Fruit fly (Drosophila melanogaster) whole organism, embryonic: Measurements from ENCODE around the gene Cad99C.

Experiments
- ATbp ChIP-seq: fragments of 200-800 bp; sonication (Bioruptor generic); optimal IDR thresholded peaks from 2 replicates; lab custom pipeline; 2017; ENCODE audit warnings: missing biosample characterization, mild to moderate bottlenecking, missing genetic modification characterization, missing genetic modification reagents
- B-H2 ChIP-seq: fragments of 200-800 bp; sonication (Bioruptor generic); optimal IDR thresholded peaks from 2 replicates; lab custom pipeline; 2018; ENCODE audit warnings: missing biosample characterization, mild to moderate bottlenecking, missing genetic modification characterization
- CG12744 ChIP-seq: fragments of 200-800 bp; sonication (Bioruptor generic); optimal IDR thresholded peaks from 2 replicates; lab custom pipeline; 2016; ENCODE audit warnings: missing biosample characterization, missing genetic modification characterization
- CG13287 ChIP-seq: fragments of 200-800 bp; sonication (Bioruptor generic); IDR thresholded peaks from 2 replicates; pipeline ENCODE4 v1.3.6; 2022; ENCODE audit warnings: missing biosample characterization, missing genetic modification characterization; ENCODE audit not compliant: partially characterized antibody
- CG2120 ChIP-seq: fragments of 200-800 bp; sonication (Bioruptor generic); optimal IDR thresholded peaks from 3 replicates; lab custom pipeline; 2016; ENCODE audit warnings: missing biosample characterization, missing genetic modification characterization
- CG31441 ChIP-seq: fragments of 200-800 bp; sonication (Bioruptor generic); IDR thresholded peaks from 2 replicates; pipeline ENCODE4 v1.3.6; 2022; ENCODE audit warnings: missing biosample characterization, missing genetic modification characterization
- CG3281 ChIP-seq: fragments of 200-800 bp; sonication (Bioruptor generic); optimal IDR thresholded peaks from 3 replicates; lab custom pipeline; 2017; ENCODE audit warnings: missing biosample characterization, mild to moderate bottlenecking, missing genetic modification characterization
- CG33213 ChIP-seq: fragments of 200-800 bp; sonication (Bioruptor generic); optimal IDR thresholded peaks from 3 replicates; lab custom pipeline; 2016; ENCODE audit warnings: missing biosample characterization, missing genetic modification characterization
- CG42726 ChIP-seq: fragments of 200-800 bp; sonication (Bioruptor generic); IDR thresholded peaks from 2 replicates; pipeline ENCODE4 v1.3.6; 2022; ENCODE audit warnings: missing biosample characterization, missing genetic modification characterization; ENCODE audit not compliant: partially characterized antibody
- CG4328 ChIP-seq: fragments of 200-800 bp; sonication (Bioruptor generic); optimal IDR thresholded peaks from 3 replicates; lab custom pipeline; 2017; ENCODE audit warnings: missing biosample characterization, missing genetic modification reagents, missing genetic modification characterization
- CG4854 ChIP-seq: fragments of 200-800 bp; sonication (Bioruptor generic); optimal IDR thresholded peaks from 2 replicates; lab custom pipeline; 2016; ENCODE audit warnings: missing biosample characterization, missing genetic modification characterization, inconsistent platforms
- CG5245 ChIP-seq: fragments of 200-800 bp; sonication (Bioruptor generic); optimal IDR thresholded peaks from 3 replicates; lab custom pipeline; 2016; ENCODE audit warnings: missing biosample characterization, missing genetic modification characterization
- CG5953 ChIP-seq: fragments of 200-800 bp; sonication (Bioruptor generic); IDR thresholded peaks from 2 replicates; pipeline ENCODE4 v1.3.6; 2022; ENCODE audit warnings: missing biosample characterization, missing genetic modification characterization
- CG6175 ChIP-seq: fragments of 200-800 bp; sonication (Bioruptor generic); IDR thresholded peaks from 3 replicates; pipeline ENCODE4 v1.3.6; 2022; ENCODE audit warnings: missing biosample characterization, missing genetic modification characterization
- CG6272 ChIP-seq: fragments of 200-800 bp; sonication (Bioruptor generic); IDR thresholded peaks from 2 replicates; pipeline ENCODE4 v1.3.6; 2022; ENCODE audit warnings: missing biosample characterization, missing genetic modification characterization
- CG6689 ChIP-seq: fragments of 200-800 bp; sonication (Bioruptor generic); IDR thresholded peaks from 2 replicates; pipeline ENCODE4 v1.3.6; 2022; ENCODE audit warnings: missing biosample characterization, missing genetic modification characterization
- CG6791 ChIP-seq: fragments of 200-800 bp; sonication (Bioruptor generic); IDR thresholded peaks from 3 replicates; pipeline ENCODE4 v1.3.6; 2022; ENCODE audit warnings: missing biosample characterization, missing genetic modification characterization; ENCODE audit not compliant: partially characterized antibody
- Dbx ChIP-seq: fragments of 200-800 bp; sonication (Bioruptor generic); IDR thresholded peaks from 3 replicates; pipeline ENCODE4 v1.3.6; 2022; ENCODE audit warnings: missing biosample characterization, missing genetic modification characterization
- Dref ChIP-seq: fragments of 200-800 bp; sonication (Bioruptor generic); IDR thresholded peaks from 2 replicates; pipeline ENCODE4 v1.3.6; 2022; ENCODE audit warnings: missing biosample characterization, missing genetic modification characterization
- E2f2 ChIP-seq: fragments of 200-800 bp; sonication (Bioruptor generic); IDR thresholded peaks from 2 replicates; pipeline ENCODE4 v1.3.6; 2022; ENCODE audit warnings: missing biosample characterization, missing genetic modification characterization
- Ets65A ChIP-seq: fragments of 200-800 bp; sonication (Bioruptor generic); peaks from one replicate; lab custom pipeline; 2016; ENCODE audit warnings: missing biosample characterization, missing genetic modification characterization
- Ets97D ChIP-seq: fragments of 200-800 bp; sonication (Bioruptor generic); optimal IDR thresholded peaks from 3 replicates; lab custom pipeline; 2016; ENCODE audit warnings: missing biosample characterization, missing genetic modification characterization
- Fer2 ChIP-seq: fragments of 200-800 bp; sonication (Bioruptor generic); optimal IDR thresholded peaks from 2 replicates; lab custom pipeline; 2018; ENCODE audit warnings: missing biosample characterization, mild to moderate bottlenecking, missing genetic modification characterization, moderate library complexity
- HLHmδ ChIP-seq: fragments of 200-800 bp; sonication (Bioruptor generic); optimal IDR thresholded peaks from 2 replicates; lab custom pipeline; 2018; ENCODE audit warnings: missing biosample characterization, mild to moderate bottlenecking, missing genetic modification characterization, moderate library complexity
- Hr3 ChIP-seq: fragments of 200-800 bp; sonication (Bioruptor generic); optimal IDR thresholded peaks from 3 replicates; lab custom pipeline; 2016; ENCODE audit warnings: missing biosample characterization, missing genetic modification characterization
- Mes4 ChIP-seq: fragments of 200-800 bp; sonication (Bioruptor generic); optimal IDR thresholded peaks from 2 replicates; lab custom pipeline; 2016; ENCODE audit warnings: missing biosample characterization, missing genetic modification characterization
- Nf-YC ChIP-seq: fragments of 200-800 bp; optimal IDR thresholded peaks from 3 replicates; lab custom pipeline; 2019; ENCODE audit warnings: missing biosample characterization, mild to moderate bottlenecking, missing genetic modification characterization, moderate library complexity
- NfI ChIP-seq: fragments of 200-800 bp; sonication (Bioruptor generic); optimal IDR thresholded peaks from 3 replicates; lab custom pipeline; 2018; ENCODE audit warnings: missing biosample characterization, mild to moderate bottlenecking, missing genetic modification characterization, moderate library complexity
- Scr ChIP-seq: fragments of 200-800 bp; sonication (Bioruptor generic); IDR thresholded peaks from 2 replicates; pipeline ENCODE4 v1.3.6; 2022; ENCODE audit warnings: missing biosample characterization, missing genetic modification characterization; ENCODE audit not compliant: partially characterized antibody
- ato ChIP-seq: fragments of 200-800 bp; sonication (Bioruptor generic); IDR thresholded peaks from 2 replicates; pipeline ENCODE4 v1.3.6; 2022; ENCODE audit warnings: missing biosample characterization, missing genetic modification characterization; ENCODE audit not compliant: partially characterized antibody
- bbx ChIP-seq: fragments of 200-800 bp; sonication (Bioruptor generic); IDR thresholded peaks from 2 replicates; pipeline ENCODE4 v1.3.6; 2022; ENCODE audit warnings: missing biosample characterization, missing genetic modification characterization; ENCODE audit not compliant: partially characterized antibody
- br ChIP-seq: fragments of >200 bp; optimal IDR thresholded peaks from 2 replicates; lab custom pipeline; 2017
- cas ChIP-seq: fragments of 200-800 bp; sonication (Bioruptor generic); IDR thresholded peaks from 2 replicates; pipeline ENCODE4 v1.3.6; 2022; ENCODE audit warnings: missing biosample characterization, missing genetic modification characterization
- dmrt99B ChIP-seq: fragments of 200-800 bp; sonication (Bioruptor generic); optimal IDR thresholded peaks from 2 replicates; lab custom pipeline; 2018; ENCODE audit warnings: missing biosample characterization, mild to moderate bottlenecking, missing genetic modification characterization, moderate library complexity
- dpn ChIP-seq, 2 experiments: fragments of 200-800 bp; sonication (Bioruptor generic); optimal IDR thresholded peaks; 3 replicates each; lab custom pipeline; 2016; ENCODE audit warnings: missing biosample characterization in 2 of 2, missing genetic modification characterization in 2 of 2
- grau ChIP-seq: fragments of 200-800 bp; optimal IDR thresholded peaks from 3 replicates; lab custom pipeline; 2019; ENCODE audit warnings: missing biosample characterization, mild to moderate bottlenecking, missing genetic modification characterization, moderate library complexity
- gsb-n ChIP-seq: fragments of 200-800 bp; sonication (Bioruptor generic); optimal IDR thresholded peaks from 3 replicates; lab custom pipeline; 2018; ENCODE audit warnings: missing biosample characterization, mild to moderate bottlenecking, missing genetic modification characterization
- hbn ChIP-seq: fragments of 200-800 bp; sonication (Bioruptor generic); IDR thresholded peaks from 2 replicates; pipeline ENCODE4 v1.3.6; 2022; ENCODE audit warnings: missing biosample characterization, missing genetic modification characterization; ENCODE audit not compliant: partially characterized antibody
- inv ChIP-seq: fragments of 200-800 bp; sonication (Bioruptor generic); IDR thresholded peaks from 2 replicates; pipeline ENCODE4 v1.3.6; 2022; ENCODE audit warnings: missing biosample characterization, missing genetic modification characterization; ENCODE audit not compliant: partially characterized antibody
- kay ChIP-seq: fragments of 200-800 bp; sonication (Bioruptor generic); optimal IDR thresholded peaks from 2 replicates; lab custom pipeline; 2016; ENCODE audit warnings: missing biosample characterization, missing genetic modification characterization
- ken ChIP-seq: fragments of 200-800 bp; sonication (Bioruptor generic); IDR thresholded peaks from 3 replicates; pipeline ENCODE4 v1.3.6; 2022; ENCODE audit warnings: missing biosample characterization, missing genetic modification characterization
- mam ChIP-seq: fragments of 200-800 bp; sonication (Bioruptor generic); optimal IDR thresholded peaks from 3 replicates; lab custom pipeline; 2016; ENCODE audit warnings: missing biosample characterization, missing genetic modification characterization
- mld ChIP-seq: fragments of 200-800 bp; sonication (Bioruptor generic); IDR thresholded peaks from 3 replicates; pipeline ENCODE4 v1.3.6; 2022; ENCODE audit warnings: missing biosample characterization, missing genetic modification characterization; ENCODE audit not compliant: partially characterized antibody
- otp ChIP-seq: fragments of 200-800 bp; sonication (Bioruptor generic); IDR thresholded peaks from 3 replicates; pipeline ENCODE4, ENCODE4 v1.3.6; 2022; ENCODE audit warnings: missing biosample characterization, missing genetic modification characterization
- pfk ChIP-seq: fragments of 200-800 bp; sonication (Bioruptor generic); optimal IDR thresholded peaks from 2 replicates; lab custom pipeline; 2018; ENCODE audit warnings: missing biosample characterization, mild to moderate bottlenecking, missing genetic modification characterization, moderate library complexity
- pros ChIP-seq: fragments of 200-800 bp; sonication (Bioruptor generic); optimal IDR thresholded peaks from 3 replicates; lab custom pipeline; 2019; ENCODE audit warnings: missing biosample characterization, mild to moderate bottlenecking, missing genetic modification characterization, moderate library complexity
- pzg ChIP-seq: fragments of 200-800 bp; sonication (Bioruptor generic); optimal IDR thresholded peaks from 3 replicates; lab custom pipeline; 2018; ENCODE audit warnings: missing biosample characterization, mild to moderate bottlenecking, missing genetic modification characterization, moderate library complexity
- tin ChIP-seq: fragments of 200-800 bp; sonication (Bioruptor generic); optimal IDR thresholded peaks from 3 replicates; lab custom pipeline; 2016; ENCODE audit warnings: missing biosample characterization, missing genetic modification characterization
- usp ChIP-seq: fragments of >200 bp; optimal IDR thresholded peaks from 2 replicates; lab custom pipeline; 2017; ENCODE audit warnings: missing biosample characterization, missing genetic modification characterization

Cad99C gene

DNA sequence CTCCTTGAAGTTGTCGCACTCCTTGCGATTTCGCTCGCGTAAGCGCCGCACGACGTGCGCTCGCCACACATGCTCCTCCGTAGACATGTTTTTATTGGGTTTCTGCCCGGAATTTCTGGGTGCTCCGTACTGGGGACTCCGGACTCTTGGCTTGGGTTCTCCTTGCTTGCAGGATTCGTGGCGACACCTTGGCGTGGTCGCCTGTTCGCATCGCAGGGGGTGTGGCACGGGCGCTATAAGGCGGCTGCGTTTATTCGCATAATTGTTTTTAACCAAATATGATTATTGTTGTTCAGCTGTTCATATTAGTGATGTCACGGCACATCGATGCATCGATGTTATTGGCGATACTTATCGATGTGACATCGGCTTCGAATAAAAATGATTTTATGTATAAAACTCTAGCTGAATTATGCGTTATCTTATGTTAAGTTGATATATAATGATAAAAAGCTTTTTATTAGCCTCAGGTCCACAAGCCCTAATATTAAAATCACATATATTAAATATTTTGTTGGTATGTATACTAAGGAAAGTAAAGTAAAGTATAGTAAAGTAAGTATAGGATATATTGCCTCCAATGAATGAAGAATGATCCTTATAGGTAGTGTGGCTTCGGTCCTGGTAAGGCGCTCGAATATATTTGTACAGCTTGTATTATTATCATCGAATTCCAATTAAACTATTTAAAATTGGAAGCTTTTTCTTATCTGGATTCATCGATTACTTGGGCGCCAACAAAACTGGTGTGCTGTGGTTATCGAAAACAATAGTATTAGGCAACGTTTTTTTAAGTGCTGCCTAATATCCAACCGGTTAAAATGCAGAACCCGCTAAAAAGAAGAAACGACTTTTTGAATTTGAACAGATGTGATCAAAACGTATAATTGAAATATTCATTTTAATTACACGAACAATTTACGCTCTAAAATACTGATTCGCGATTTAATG lies 6.4 kb upstream of the Cad99C start, which contains the start of gene Atg16 (continued):
- TF ChIP-seq Ets97D (GFP tag; lab: Kevin White, UChicago): peak; percentile 22
- TF ChIP-seq Dref (GFP tag; lab: Robert Waterston, UW): peak; percentile 82
- no peak for TF ChIP-seq gsb-n (tag; lab: Kevin White, UChicago)
- TF ChIP-seq pfk (GFP tag; lab: Kevin White, UChicago): no peak
- TF ChIP-seq CG3281 (GFP tag; lab: Kevin White, UChicago): no peak
- no peak for TF ChIP-seq Dbx
- no peak for TF ChIP-seq CG6689
- peak; percentile 93 for TF ChIP-seq inv (GFP tag; lab: Robert Waterston, UW)
- TF ChIP-seq mam (GFP tag; lab: Kevin White, UChicago): no peak
- no peak for TF ChIP-seq ATbp (GFP tag; lab: Kevin White, UChicago)
- TF ChIP-seq B-H2 (GFP tag; lab: Kevin White, UChicago): no peak
- no peak for TF ChIP-seq br (lab: Kevin White, UChicago)
- no peak for TF ChIP-seq otp (GFP tag; lab: Robert Waterston, UW)
- peak; percentile 96 for TF ChIP-seq CG6791 (GFP tag; lab: Robert Waterston, UW)
- peak; percentile 76 for TF ChIP-seq hbn (GFP tag; lab: Robert Waterston, UW)
- TF ChIP-seq Fer2: no peak
- peak; percentile 86 for TF ChIP-seq CG42726 (GFP tag; lab: Robert Waterston, UW)
- TF ChIP-seq kay (GFP tag; lab: Kevin White, UChicago): no peak
- TF ChIP-seq tin (GFP tag; lab: Kevin White, UChicago): no peak
- peak; percentile 18; the same call in 1 of the 3 replicates for TF ChIP-seq CG6175 (GFP tag; lab: Robert Waterston, UW)
- no peak for TF ChIP-seq CG6272 (GFP tag; lab: Robert Waterston, UW)
- peak; percentile 36 for TF ChIP-seq CG2120 (GFP tag; lab: Kevin White, UChicago)
- peak; percentile 91 for TF ChIP-seq E2f2 (GFP tag; lab: Robert Waterston, UW)
- TF ChIP-seq HLHmδ: no peak
- TF ChIP-seq NfI (GFP tag; lab: Kevin White, UChicago): no peak
- no peak for TF ChIP-seq pros (GFP tag; lab: Kevin White, UChicago)
- no peak for TF ChIP-seq dpn (GFP tag; optimal IDR thresholded peaks at IDR 0.05; lab: Kevin White, UChicago)
- no peak for TF ChIP-seq CG33213
- peak; percentile 95 for TF ChIP-seq Scr (GFP tag; lab: Robert Waterston, UW)
- TF ChIP-seq CG5953: 0 out of 2 replicates have a peak, but pooled peaks have one; percentile 16
- no peak for TF ChIP-seq grau (tag; lab: Kevin White, UChicago)
- TF ChIP-seq mld (GFP tag; lab: Robert Waterston, UW): peak; percentile 93
- TF ChIP-seq pzg: peak; percentile 38
- no peak for TF ChIP-seq Hr3 (GFP tag; lab: Kevin White, UChicago)
- no peak for TF ChIP-seq CG4328
- no peak for TF ChIP-seq dmrt99B
- TF ChIP-seq Nf-YC (tag; lab: Kevin White, UChicago): no peak
- no peak for TF ChIP-seq cas (GFP tag; lab: Robert Waterston, UW)
- TF ChIP-seq CG5245 (GFP tag; lab: Kevin White, UChicago): no peak
- no peak for TF ChIP-seq ken (GFP tag; lab: Robert Waterston, UW)
- TF ChIP-seq CG12744 (GFP tag; lab: Kevin White, UChicago): no peak
- TF ChIP-seq Ets65A (GFP tag; lab: Kevin White, UChicago): peak; percentile 68
- peak; percentile 80 for TF ChIP-seq ato (GFP tag; lab: Robert Waterston, UW)
- peak; percentile 85 for TF ChIP-seq CG13287 (GFP tag; lab: Robert Waterston, UW)
- no peak for TF ChIP-seq CG31441 (GFP tag; lab: Robert Waterston, UW)
- no peak for TF ChIP-seq usp
- TF ChIP-seq Mes4 (GFP tag; lab: Kevin White, UChicago): no peak
- TF ChIP-seq bbx (GFP tag; lab: Robert Waterston, UW): peak; percentile 95
- TF ChIP-seq CG4854 (GFP tag; lab: Kevin White, UChicago): no peak
